Worm (Caenorhabditis elegans) whole organism, early embryonic: ENCODE data around the gene C46C11.4.

Experiments used
- B0310.2 ChIP-seq: sonication (generic microtip); optimal IDR thresholded peaks from 2 replicates; lab custom pipeline; 2016; ENCODE audit warnings: mild to moderate bottlenecking, missing genetic modification characterization, missing compliant biosample characterization
- F13C5.2 ChIP-seq: sonication (generic microtip); optimal IDR thresholded peaks from 2 replicates; lab custom pipeline; 2017; ENCODE audit warnings: mild to moderate bottlenecking, missing genetic modification characterization, inconsistent platforms, missing compliant biosample characterization
- aly-1 ChIP-seq: sonication (generic microtip); optimal IDR thresholded peaks from 2 replicates; lab custom pipeline; 2016; ENCODE audit warnings: missing genetic modification characterization, missing compliant biosample characterization
- ama-1 ChIP-seq: fragments of 150-350 bp; optimal IDR thresholded peaks from 2 replicates; lab custom pipeline; 2014
- ceh-13 ChIP-seq: fragments of 200-800 bp; sonication (Bioruptor generic); optimal IDR thresholded peaks from 2 replicates; lab custom pipeline; 2018; ENCODE audit warnings: mild to moderate bottlenecking, missing genetic modification characterization, missing compliant biosample characterization
- ceh-36 ChIP-seq: sonication (generic microtip); optimal IDR thresholded peaks from 2 replicates; lab custom pipeline; 2016; ENCODE audit warnings: missing genetic modification characterization, inconsistent platforms, missing compliant biosample characterization
- ets-7 ChIP-seq: sonication (generic microtip); optimal IDR thresholded peaks from 2 replicates; lab custom pipeline; 2016; ENCODE audit warnings: missing genotype, missing genetic modification characterization, missing compliant biosample characterization
- flt-1 ChIP-seq: fragments of 200-800 bp; sonication (Bioruptor generic); IDR thresholded peaks from 2 replicates; pipeline ENCODE4 v1.3.6; 2022; ENCODE audit warnings: missing genetic modification characterization, missing compliant biosample characterization
- hmbx-1 ChIP-seq: sonication (generic microtip); optimal IDR thresholded peaks from 2 replicates; lab custom pipeline; 2016; ENCODE audit warnings: mild to moderate bottlenecking, missing genetic modification characterization, missing compliant biosample characterization
- hmg-4 ChIP-seq: fragments of 200-800 bp; sonication (Bioruptor generic); optimal IDR thresholded peaks from 2 replicates; lab custom pipeline; 2018; ENCODE audit warnings: mild to moderate bottlenecking, missing genetic modification characterization, missing compliant biosample characterization
- pes-1 ChIP-seq: fragments of 200-800 bp; sonication (Bioruptor generic); IDR thresholded peaks from 2 replicates; pipeline ENCODE4 v1.3.6; 2022; ENCODE audit warnings: missing genetic modification reagents, missing genetic modification characterization, missing compliant biosample characterization
- sea-1 ChIP-seq: fragments of 200-800 bp; sonication (Bioruptor generic); conservative IDR thresholded peaks from 2 replicates; pipeline ENCODE4 v1.3.6; 2022; ENCODE audit warnings: missing genetic modification characterization, missing compliant biosample characterization
- tbx-11 ChIP-seq: fragments of 200-800 bp; sonication (Bioruptor generic); IDR thresholded peaks from 2 replicates; pipeline ENCODE4 v1.3.6; 2022; ENCODE audit warnings: missing genetic modification characterization, missing compliant biosample characterization
- tbx-37 ChIP-seq: fragments of 200-800 bp; sonication (Bioruptor generic); conservative IDR thresholded peaks from 2 replicates; pipeline ENCODE4 v1.3.6; 2022; ENCODE audit warnings: missing genetic modification reagents, missing genetic modification characterization, missing compliant biosample characterization
- tra-4 ChIP-seq: sonication (generic microtip); optimal IDR thresholded peaks from 2 replicates; lab custom pipeline; 2017; ENCODE audit warnings: missing genetic modification characterization, missing compliant biosample characterization

Gene C46C11.4

DNA sequence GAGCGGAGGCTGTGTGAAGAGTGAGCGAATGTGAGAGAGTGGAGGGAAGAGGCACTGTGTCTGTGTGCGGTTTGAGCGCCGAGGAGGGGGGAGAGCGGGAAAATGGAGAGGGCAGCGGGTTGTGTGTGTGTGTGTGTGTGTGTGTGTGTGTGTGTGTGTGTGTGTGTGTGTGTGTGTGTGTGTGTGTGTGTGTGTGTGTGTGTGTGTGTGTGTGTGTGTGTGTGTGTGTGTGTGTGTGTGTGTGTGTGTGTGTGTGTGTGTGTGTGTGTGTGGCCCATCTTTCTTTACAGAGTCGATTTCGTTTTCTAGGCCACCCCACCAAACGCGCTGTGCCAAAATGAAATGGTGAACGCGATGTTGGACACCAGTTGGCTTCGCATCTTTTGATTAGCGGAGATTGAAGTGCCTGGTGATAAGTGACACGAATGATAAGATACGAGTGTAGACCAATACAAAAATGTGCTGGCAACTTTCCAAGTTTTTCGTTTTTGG lies 40.6 kb downstream of the C46C11.4 start:
- peak; percentile 45 for TF ChIP-seq ceh-13 (GFP tag; lab: Kevin White, UChicago)
- TF ChIP-seq F13C5.2: peak; percentile 82
- peak; percentile 95 for TF ChIP-seq hmg-4 (GFP tag; lab: Kevin White, UChicago)
- peak; percentile 48 for TF ChIP-seq ceh-36 (tag; lab: Kevin White, UChicago)
- TF ChIP-seq hmbx-1 (tag; lab: Kevin White, UChicago): peak; percentile 53
- TF ChIP-seq tbx-37 (GFP tag; lab: Robert Waterston, UW): peak; percentile 49; the same call in 1 of the 2 replicates
- peak; percentile 74 for TF ChIP-seq B0310.2 (tag; lab: Kevin White, UChicago)
- TF ChIP-seq tra-4 (tag; lab: Kevin White, UChicago): peak; percentile 24
- TF ChIP-seq tbx-11: 0 out of 2 replicates have a peak, but pooled peaks have one; percentile 43
- peak; percentile 51; the same call in 1 of the 2 replicates for TF ChIP-seq flt-1 (GFP tag; lab: Robert Waterston, UW)

DNA sequence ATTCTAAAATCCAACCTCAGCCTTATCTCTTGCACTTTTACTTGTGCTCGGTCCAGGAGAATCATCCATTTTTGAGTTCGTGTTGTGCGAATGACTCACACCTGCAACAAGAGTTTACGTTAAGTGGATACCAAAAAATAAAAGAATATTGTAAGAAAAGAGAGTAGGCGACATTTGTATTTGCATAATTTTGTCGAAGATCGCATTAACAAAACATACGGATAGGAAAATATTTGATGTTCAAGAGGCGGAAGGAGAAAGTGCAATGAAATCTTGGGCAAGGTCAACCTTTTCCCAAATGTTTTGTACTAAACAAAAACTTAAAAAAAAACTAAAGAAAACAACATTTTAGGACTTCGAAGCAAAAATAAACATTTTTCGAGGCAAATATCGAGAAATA lies 41.2 kb downstream of the C46C11.4 start, which contains the start of gene spat-3:
Gene spat-3 (minus strand): TSS at position 101 of the 400 bp plus-strand sequence.
- TF ChIP-seq ets-7 (no peak), ceh-13 (GFP tag; lab: Kevin White, UChicago) (no peak), tbx-37 (GFP tag; lab: Robert Waterston, UW) (no peak), hmbx-1 (tag; lab: Kevin White, UChicago) (no peak), B0310.2 (tag; lab: Kevin White, UChicago) (no peak)

- TF ChIP-seq aly-1 (tag; lab: Kevin White, UChicago) (no peak), hmg-4 (GFP tag; lab: Kevin White, UChicago) (no peak), pes-1 (GFP tag; lab: Robert Waterston, UW) (no peak), ceh-13 (GFP tag; lab: Kevin White, UChicago) (no peak), tra-4 (tag; lab: Kevin White, UChicago) (no peak), tbx-37 (GFP tag; lab: Robert Waterston, UW) (no peak), F13C5.2 (no peak)
These were observed 42.8 kb downstream of the C46C11.4 start for ce11 chrX:4604185-4604584.

ce11 chrX:4600987-4601386 lies 46.0 kb downstream of the C46C11.4 start:
- TF ChIP-seq ama-1 (lab: Kevin White, UChicago) (no peak), ceh-36 (tag; lab: Kevin White, UChicago) (no peak), ceh-13 (GFP tag; lab: Kevin White, UChicago) (no peak)

ce11 chrX:4599526-4599925 lies 47.5 kb downstream of the C46C11.4 start:
- TF ChIP-seq F13C5.2 (no peak), aly-1 (tag; lab: Kevin White, UChicago) (no peak), tbx-11 (no peak), hmg-4 (GFP tag; lab: Kevin White, UChicago) (no peak)

DNA sequence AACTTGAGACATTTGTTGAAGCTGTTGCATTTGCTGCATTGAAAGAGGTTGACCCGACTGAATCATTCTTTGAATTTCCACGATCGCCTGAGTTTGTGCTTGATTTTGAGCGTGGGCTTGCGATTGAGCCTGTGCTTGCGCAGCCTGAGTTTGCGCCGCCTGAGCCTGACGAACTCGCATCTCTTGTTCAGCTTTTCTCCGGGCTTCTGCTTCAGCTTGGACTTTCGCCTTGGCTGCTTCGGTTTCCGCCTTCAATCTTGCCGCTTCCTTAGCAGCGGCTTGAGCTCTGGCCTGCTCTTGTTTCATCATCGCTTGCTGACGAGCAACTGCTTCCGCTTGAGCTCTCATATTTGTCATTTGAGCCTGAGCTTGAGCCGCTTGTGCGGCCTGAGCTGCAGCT lies 49.6 kb downstream of the C46C11.4 start:
- TF ChIP-seq sea-1 (GFP tag; lab: Robert Waterston, UW) (no peak), ama-1 (lab: Kevin White, UChicago) (no peak), tbx-11 (no peak), hmg-4 (GFP tag; lab: Kevin White, UChicago) (no peak), hmbx-1 (tag; lab: Kevin White, UChicago) (no peak), F13C5.2 (no peak), flt-1 (GFP tag; lab: Robert Waterston, UW) (no peak), B0310.2 (tag; lab: Kevin White, UChicago) (no peak)
